Fruit fly (Drosophila melanogaster) whole organism, adult: ENCODE data around the gene CG7906.

Experiments
- CG11617 ChIP-seq: fragments of 200-800 bp; sonication (Bioruptor generic); optimal IDR thresholded peaks from 2 replicates; lab custom pipeline; 2017; ENCODE audit warnings: mild to moderate bottlenecking, missing biosample characterization, missing genetic modification reagents, missing genetic modification characterization
- CG12768 ChIP-seq: fragments of 200-800 bp; sonication (Bioruptor generic); optimal IDR thresholded peaks from 2 replicates; lab custom pipeline; 2017; ENCODE audit warnings: missing biosample characterization, missing genetic modification characterization, mild to moderate bottlenecking, moderate library complexity, missing genetic modification reagents
- CG14711 ChIP-seq: fragments of 200-800 bp; sonication (Bioruptor generic); optimal IDR thresholded peaks from 2 replicates; lab custom pipeline; 2018; ENCODE audit warnings: missing biosample characterization, mild to moderate bottlenecking, missing genetic modification characterization, moderate library complexity
- CG1620 ChIP-seq: fragments of 200-800 bp; sonication (Bioruptor generic); optimal IDR thresholded peaks from 2 replicates; lab custom pipeline; 2016; ENCODE audit warnings: missing biosample characterization, missing genetic modification characterization
- CG33017 ChIP-seq: fragments of 200-800 bp; sonication (Bioruptor generic); optimal IDR thresholded peaks from 2 replicates; lab custom pipeline; 2018; ENCODE audit warnings: missing biosample characterization, mild to moderate bottlenecking, missing genetic modification characterization, moderate library complexity
- CG5204 ChIP-seq: fragments of 200-800 bp; sonication (Bioruptor generic); optimal IDR thresholded peaks from 2 replicates; lab custom pipeline; 2016; ENCODE audit warnings: missing biosample characterization, missing genetic modification characterization
- CG7045 ChIP-seq: fragments of 200-800 bp; sonication (Bioruptor generic); optimal IDR thresholded peaks from 2 replicates; lab custom pipeline; 2017; ENCODE audit warnings: missing biosample characterization, mild to moderate bottlenecking, missing genetic modification characterization
- CG7101 ChIP-seq: fragments of 200-800 bp; sonication (Bioruptor generic); optimal IDR thresholded peaks from 2 replicates; lab custom pipeline; 2018; ENCODE audit warnings: missing biosample characterization, mild to moderate bottlenecking, missing genetic modification characterization, moderate library complexity
- Clk ChIP-seq: fragments of 200-800 bp; sonication (Bioruptor generic); optimal IDR thresholded peaks from 2 replicates; lab custom pipeline; 2017; ENCODE audit warnings: missing biosample characterization, missing genetic modification characterization
- Crg-1 ChIP-seq: fragments of 200-800 bp; sonication (Bioruptor generic); optimal IDR thresholded peaks from 2 replicates; lab custom pipeline; 2016; ENCODE audit warnings: missing biosample characterization, missing genetic modification characterization
- Hr96 ChIP-seq: fragments of 200-800 bp; sonication (Bioruptor generic); optimal IDR thresholded peaks from 2 replicates; lab custom pipeline; 2016; ENCODE audit warnings: missing biosample characterization, missing genetic modification characterization
- Mnt ChIP-seq: fragments of 200-800 bp; sonication (Bioruptor generic); optimal IDR thresholded peaks from 2 replicates; lab custom pipeline; 2016; ENCODE audit warnings: missing biosample characterization, mild to moderate bottlenecking, missing genetic modification characterization
- bab1 ChIP-seq: fragments of 200-800 bp; sonication (Bioruptor generic); optimal IDR thresholded peaks from 3 replicates; lab custom pipeline; 2019; ENCODE audit warnings: missing biosample characterization, mild to moderate bottlenecking, missing genetic modification characterization, moderate library complexity
- cic ChIP-seq: fragments of 200-800 bp; sonication (Bioruptor generic); optimal IDR thresholded peaks from 2 replicates; lab custom pipeline; 2017; ENCODE audit warnings: missing biosample characterization, mild to moderate bottlenecking, missing genetic modification characterization, moderate library complexity
- cnc ChIP-seq, 2 experiments: fragments of >200 bp; optimal IDR thresholded peaks; 2 replicates each; lab custom pipeline; 2017
- kay ChIP-seq: fragments of 200-800 bp; sonication (Bioruptor generic); peaks from one replicate; lab custom pipeline; 2016; ENCODE audit warnings: missing biosample characterization, missing genetic modification characterization, borderline replicate concordance
- ovo ChIP-seq: fragments of 200-800 bp; sonication (Bioruptor generic); optimal IDR thresholded peaks from 2 replicates; lab custom pipeline; 2016; ENCODE audit warnings: missing biosample characterization, missing genetic modification characterization
- pad ChIP-seq: fragments of 200-800 bp; sonication (Bioruptor generic); optimal IDR thresholded peaks from 3 replicates; lab custom pipeline; 2017; ENCODE audit warnings: missing biosample characterization, missing genetic modification characterization, mild to moderate bottlenecking, moderate library complexity, missing genetic modification reagents
- tj ChIP-seq: fragments of 200-800 bp; sonication (Bioruptor generic); optimal IDR thresholded peaks from 3 replicates; lab custom pipeline; 2017; ENCODE audit warnings: missing biosample characterization, mild to moderate bottlenecking, missing genetic modification characterization, moderate library complexity
- toe ChIP-seq: fragments of 200-800 bp; sonication (Bioruptor generic); optimal IDR thresholded peaks from 2 replicates; lab custom pipeline; 2016; ENCODE audit warnings: missing biosample characterization, missing genetic modification characterization

Gene CG7906

dm6 chr3L:14208974-14209373, 27.5 kb upstream of the CG7906 start:
- no peak for TF ChIP-seq CG1620
- TF ChIP-seq kay (GFP tag; lab: Kevin White, UChicago): no peak

- TF ChIP-seq Hr96 (GFP tag; lab: Kevin White, UChicago) (no peak), Clk (GFP tag; lab: Kevin White, UChicago) (no peak), CG14711 (tag; lab: Kevin White, UChicago) (no peak), CG7101 (tag; lab: Kevin White, UChicago) (no peak), ovo (no peak), kay (GFP tag; lab: Kevin White, UChicago) (no peak), Crg-1 (no peak), cic (GFP tag; lab: Kevin White, UChicago) (no peak), toe (GFP tag; lab: Kevin White, UChicago) (no peak), CG7045 (GFP tag; lab: Kevin White, UChicago) (no peak)
Observed at dm6 chr3L:14211616-14212015, 24.8 kb upstream of the CG7906 start.

- TF ChIP-seq CG12768 (GFP tag; lab: Kevin White, UChicago): no peak
- TF ChIP-seq Clk (GFP tag; lab: Kevin White, UChicago): no peak
- TF ChIP-seq Mnt: no peak
- TF ChIP-seq Crg-1: no peak
- TF ChIP-seq toe (GFP tag; lab: Kevin White, UChicago): no peak
- no peak for TF ChIP-seq cic (GFP tag; lab: Kevin White, UChicago)
- TF ChIP-seq kay (GFP tag; lab: Kevin White, UChicago): no peak
- no peak for TF ChIP-seq tj
- no peak for TF ChIP-seq CG1620
- no peak for TF ChIP-seq Hr96 (GFP tag; lab: Kevin White, UChicago)
- no peak for TF ChIP-seq cnc (optimal IDR thresholded peaks at IDR 0.05; lab: Kevin White, UChicago)
- no peak for TF ChIP-seq CG5204 (GFP tag; lab: Kevin White, UChicago)
Observed at dm6 chr3L:14212300-14212893, 24.0 kb upstream of the CG7906 start.

DNA sequence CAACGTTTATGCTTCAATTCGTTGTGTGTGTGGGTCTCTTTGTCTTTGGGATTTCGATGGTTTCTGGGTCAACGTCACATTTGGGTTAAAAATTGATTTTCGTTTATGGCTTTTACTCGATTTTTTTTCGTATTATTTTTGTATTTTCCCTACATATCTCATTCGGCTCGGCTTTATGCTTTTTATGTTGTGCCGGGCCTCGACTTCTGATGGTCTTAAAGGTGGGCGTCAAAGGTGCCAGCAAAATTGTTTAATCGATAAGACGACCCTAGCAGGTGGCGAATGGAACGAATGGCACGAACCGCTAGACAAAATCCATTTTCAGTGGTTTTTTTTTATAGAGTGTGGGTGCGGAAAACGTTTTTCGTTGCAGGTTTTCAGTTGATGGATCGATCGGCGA, 20.3 kb upstream of the CG7906 start:
- TF ChIP-seq Clk (GFP tag; lab: Kevin White, UChicago): no peak
- no peak for TF ChIP-seq Hr96 (GFP tag; lab: Kevin White, UChicago)
- TF ChIP-seq CG33017 (tag; lab: Kevin White, UChicago): no peak
- TF ChIP-seq tj: no peak
- no peak for TF ChIP-seq CG7045 (GFP tag; lab: Kevin White, UChicago)
- TF ChIP-seq CG1620: no peak

dm6 chr3L:14217677-14218254, 18.7 kb upstream of the CG7906 start, which contains the start of gene CG7768:
CG7768 (plus strand) TSS chr3L:14218204.
- TF ChIP-seq CG12768 (GFP tag; lab: Kevin White, UChicago): peak; percentile 94
- TF ChIP-seq CG7101 (tag; lab: Kevin White, UChicago): peak; percentile 96
- peak; percentile 97 for TF ChIP-seq kay (GFP tag; lab: Kevin White, UChicago)
- peak; percentile 77 for TF ChIP-seq Mnt
- peak; percentile 90 for TF ChIP-seq toe (GFP tag; lab: Kevin White, UChicago)
- peak; percentile 90 for TF ChIP-seq CG11617
- peak; percentile 92 for TF ChIP-seq CG33017 (tag; lab: Kevin White, UChicago)
- peak; percentile 34 for TF ChIP-seq tj
- peak; percentile 99 for TF ChIP-seq Crg-1
- TF ChIP-seq cnc (optimal IDR thresholded peaks at IDR 0.05; lab: Kevin White, UChicago): no peak
- TF ChIP-seq Clk (GFP tag; lab: Kevin White, UChicago): peak; percentile 85
- TF ChIP-seq CG1620: peak; percentile 97
- TF ChIP-seq Hr96 (GFP tag; lab: Kevin White, UChicago): peak; percentile 76
- TF ChIP-seq cic (GFP tag; lab: Kevin White, UChicago): peak; percentile 92
- TF ChIP-seq CG7045 (GFP tag; lab: Kevin White, UChicago): peak; percentile 97
- TF ChIP-seq CG5204 (GFP tag; lab: Kevin White, UChicago): peak; percentile 76
- peak; percentile 85 for TF ChIP-seq CG14711 (tag; lab: Kevin White, UChicago)
- TF ChIP-seq ovo: peak; percentile 99
- peak; percentile 1 for TF ChIP-seq bab1 (GFP tag; lab: Kevin White, UChicago)
- TF ChIP-seq pad (GFP tag; lab: Kevin White, UChicago): peak; percentile 82

DNA sequence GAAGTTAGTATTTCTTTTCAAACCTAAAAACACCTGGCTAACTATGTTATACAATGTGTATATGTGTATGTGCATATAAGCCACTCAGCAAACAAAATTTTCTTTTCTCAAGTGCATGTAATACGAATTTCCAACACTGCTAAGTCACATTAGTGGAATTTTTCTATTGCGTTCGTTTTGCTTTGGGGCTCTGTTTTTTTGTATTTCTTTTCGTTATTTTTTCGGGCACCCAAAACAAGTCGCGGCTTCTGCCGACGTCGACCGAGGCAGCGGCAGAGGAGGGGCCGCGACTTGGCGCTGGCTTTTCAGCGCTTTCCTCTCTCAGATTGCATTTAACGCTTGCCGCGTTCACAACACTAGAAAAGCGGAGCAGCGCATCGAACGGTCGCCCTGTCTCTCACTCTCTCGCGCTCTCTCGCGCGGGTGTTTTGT, 17.0 kb upstream of the CG7906 start:
- TF ChIP-seq Crg-1 (no peak), CG12768 (GFP tag; lab: Kevin White, UChicago) (peak; percentile 21), CG5204 (GFP tag; lab: Kevin White, UChicago) (no peak), cic (GFP tag; lab: Kevin White, UChicago) (no peak), CG7045 (GFP tag; lab: Kevin White, UChicago) (peak; percentile 5)
